Fruit fly (Drosophila melanogaster) whole organism, pupa: ENCODE results near the gene CG18598.

Source experiments
- CG12605 ChIP-seq: fragments of 200-800 bp; sonication (Bioruptor generic); IDR thresholded peaks from 2 replicates; pipeline ENCODE4 v1.3.6; 2022; ENCODE audit warnings: missing biosample characterization, missing genetic modification characterization
- Pif1A ChIP-seq: fragments of 200-800 bp; sonication (Bioruptor generic); optimal IDR thresholded peaks from 3 replicates; lab custom pipeline; 2016; ENCODE audit warnings: missing biosample characterization, missing genetic modification characterization
- Pif1B ChIP-seq: fragments of 200-800 bp; sonication (Bioruptor generic); optimal IDR thresholded peaks from 3 replicates; lab custom pipeline; 2016; ENCODE audit warnings: missing biosample characterization, missing genetic modification characterization

dm6 chr3R:18235879-18236278 lies 15.0 kb upstream of the CG18598 start, which contains the start of gene repo:
- TF ChIP-seq Pif1B (no peak), CG12605 (no peak; the same call in 1 of the 2 replicates), Pif1A (GFP tag; lab: Kevin White, UChicago) (no peak)
